Fruit fly (Drosophila melanogaster) whole organism, embryonic: ENCODE results near the gene CG8312.
A peak's percentile ranks its signal among the peaks of the same experiment; 100 is the strongest.

Source experiments
- Atf-2 ChIP-seq: fragments of 200-800 bp; sonication (Bioruptor generic); optimal IDR thresholded peaks from 2 replicates; lab custom pipeline; 2016; ENCODE audit warnings: missing biosample characterization, missing genetic modification characterization
- B-H2 ChIP-seq: fragments of 200-800 bp; sonication (Bioruptor generic); optimal IDR thresholded peaks from 2 replicates; lab custom pipeline; 2018; ENCODE audit warnings: missing biosample characterization, mild to moderate bottlenecking, missing genetic modification characterization
- BEAF-32 ChIP-seq: fragments of 200-800 bp; sonication (Bioruptor generic); optimal IDR thresholded peaks from 3 replicates; lab custom pipeline; 2017; ENCODE audit warnings: missing biosample characterization, missing genetic modification characterization, mild to moderate bottlenecking, moderate library complexity, missing genetic modification reagents
- CG10565 ChIP-seq: fragments of 200-800 bp; sonication (Bioruptor generic); optimal IDR thresholded peaks from 3 replicates; lab custom pipeline; 2016; ENCODE audit warnings: missing biosample characterization, mild to moderate bottlenecking, missing genetic modification characterization
- CG11093 ChIP-seq: fragments of 200-800 bp; sonication (Bioruptor generic); IDR thresholded peaks from 3 replicates; pipeline ENCODE4 v1.3.6; 2022; ENCODE audit warnings: missing biosample characterization, missing genetic modification characterization
- CG12155 ChIP-seq: fragments of 200-800 bp; sonication (Bioruptor generic); optimal IDR thresholded peaks from 3 replicates; lab custom pipeline; 2016; ENCODE audit warnings: missing biosample characterization, missing genetic modification characterization
- CG13296 ChIP-seq: fragments of 200-800 bp; sonication (Bioruptor generic); optimal IDR thresholded peaks from 3 replicates; lab custom pipeline; 2018; ENCODE audit warnings: missing biosample characterization, mild to moderate bottlenecking, missing genetic modification characterization
- CG14860 ChIP-seq: fragments of 200-800 bp; sonication (Bioruptor generic); IDR thresholded peaks from 3 replicates; pipeline ENCODE4 v1.3.6; 2022; ENCODE audit warnings: missing biosample characterization, missing genetic modification characterization; ENCODE audit not compliant: partially characterized antibody
- CG15479 ChIP-seq: fragments of 200-800 bp; sonication (Bioruptor generic); optimal IDR thresholded peaks from 3 replicates; lab custom pipeline; 2019; ENCODE audit warnings: missing biosample characterization, mild to moderate bottlenecking, missing genetic modification characterization, moderate library complexity
- CG2120 ChIP-seq: fragments of 200-800 bp; sonication (Bioruptor generic); optimal IDR thresholded peaks from 3 replicates; lab custom pipeline; 2016; ENCODE audit warnings: missing biosample characterization, missing genetic modification characterization
- CG2202 ChIP-seq: fragments of 200-800 bp; sonication (Bioruptor generic); optimal IDR thresholded peaks from 2 replicates; lab custom pipeline; 2018; ENCODE audit warnings: missing biosample characterization, mild to moderate bottlenecking, missing genetic modification characterization
- CG3281 ChIP-seq: fragments of 200-800 bp; sonication (Bioruptor generic); optimal IDR thresholded peaks from 3 replicates; lab custom pipeline; 2017; ENCODE audit warnings: missing biosample characterization, mild to moderate bottlenecking, missing genetic modification characterization
- CG3407 ChIP-seq: fragments of 200-800 bp; sonication (Bioruptor generic); optimal IDR thresholded peaks from 2 replicates; lab custom pipeline; 2018; ENCODE audit warnings: missing biosample characterization, mild to moderate bottlenecking, missing genetic modification characterization
- CG4360 ChIP-seq: fragments of 200-800 bp; sonication (Bioruptor generic); IDR thresholded peaks from 2 replicates; pipeline ENCODE4 v1.3.6; 2022; ENCODE audit warnings: missing biosample characterization, missing genetic modification characterization
- CG5180 ChIP-seq: fragments of 200-800 bp; sonication (Bioruptor generic); optimal IDR thresholded peaks from 3 replicates; lab custom pipeline; 2017; ENCODE audit warnings: missing biosample characterization, missing genetic modification characterization, mild to moderate bottlenecking, moderate library complexity, missing genetic modification reagents
- CG6175 ChIP-seq: fragments of 200-800 bp; sonication (Bioruptor generic); IDR thresholded peaks from 3 replicates; pipeline ENCODE4 v1.3.6; 2022; ENCODE audit warnings: missing biosample characterization, missing genetic modification characterization
- CG6683 ChIP-seq: fragments of 200-800 bp; sonication (Bioruptor generic); optimal IDR thresholded peaks from 2 replicates; lab custom pipeline; 2017; ENCODE audit warnings: missing biosample characterization, mild to moderate bottlenecking, missing genetic modification characterization, missing genetic modification reagents
- CG6765 ChIP-seq: fragments of 200-800 bp; sonication (Bioruptor generic); optimal IDR thresholded peaks from 3 replicates; lab custom pipeline; 2017; ENCODE audit warnings: missing biosample characterization, mild to moderate bottlenecking, missing genetic modification characterization
- CG8089 ChIP-seq: fragments of 200-800 bp; sonication (Bioruptor generic); optimal IDR thresholded peaks from 3 replicates; lab custom pipeline; 2016; ENCODE audit warnings: missing biosample characterization, missing genetic modification characterization
- CG8359 ChIP-seq: fragments of 200-800 bp; sonication (Bioruptor generic); optimal IDR thresholded peaks from 2 replicates; lab custom pipeline; 2017; ENCODE audit warnings: missing biosample characterization, mild to moderate bottlenecking, missing genetic modification characterization, borderline replicate concordance
- CHES-1-like ChIP-seq: fragments of 200-800 bp; sonication (Bioruptor generic); optimal IDR thresholded peaks from 2 replicates; lab custom pipeline; 2016; ENCODE audit warnings: missing biosample characterization, missing genetic modification characterization
- D19B ChIP-seq: fragments of 200-800 bp; sonication (Bioruptor generic); optimal IDR thresholded peaks from 2 replicates; lab custom pipeline; 2017; ENCODE audit warnings: missing biosample characterization, mild to moderate bottlenecking, missing genetic modification characterization
- Dip2 ChIP-seq: fragments of 200-800 bp; sonication (Bioruptor generic); IDR thresholded peaks from 2 replicates; pipeline ENCODE4 v1.3.6; 2022; ENCODE audit warnings: missing biosample characterization, missing genetic modification characterization
- Dp ChIP-seq: fragments of 200-800 bp; sonication (Bioruptor generic); optimal IDR thresholded peaks from 2 replicates; lab custom pipeline; 2018; ENCODE audit warnings: missing biosample characterization, mild to moderate bottlenecking, missing genetic modification characterization, moderate library complexity
- Dref ChIP-seq: fragments of 200-800 bp; sonication (Bioruptor generic); IDR thresholded peaks from 2 replicates; pipeline ENCODE4 v1.3.6; 2022; ENCODE audit warnings: missing biosample characterization, missing genetic modification characterization
- Drgx ChIP-seq: fragments of 200-800 bp; sonication (Bioruptor generic); IDR thresholded peaks from 2 replicates; pipeline ENCODE4 v1.3.6; 2022; ENCODE audit warnings: missing biosample characterization, missing genetic modification characterization
- E2f2 ChIP-seq: fragments of 200-800 bp; sonication (Bioruptor generic); IDR thresholded peaks from 2 replicates; pipeline ENCODE4 v1.3.6; 2022; ENCODE audit warnings: missing biosample characterization, missing genetic modification characterization
- HLH3B ChIP-seq: fragments of 200-800 bp; sonication (Bioruptor generic); IDR thresholded peaks from 2 replicates; pipeline ENCODE4 v1.3.6; 2022; ENCODE audit warnings: missing biosample characterization, missing genetic modification characterization
- HmgD ChIP-seq: fragments of 200-800 bp; sonication (Bioruptor generic); optimal IDR thresholded peaks from 3 replicates; lab custom pipeline; 2016; ENCODE audit warnings: missing biosample characterization, missing genetic modification characterization
- MESR4 ChIP-seq: fragments of 200-800 bp; sonication (Bioruptor generic); optimal IDR thresholded peaks from 2 replicates; lab custom pipeline; 2018; ENCODE audit warnings: missing biosample characterization, mild to moderate bottlenecking, missing genetic modification characterization, moderate library complexity
- Mrtf ChIP-seq: fragments of 200-800 bp; sonication (Bioruptor generic); IDR thresholded peaks from 3 replicates; pipeline ENCODE4 v1.3.6; 2022; ENCODE audit warnings: missing biosample characterization, missing genetic modification characterization
- Myb ChIP-seq: fragments of 200-800 bp; sonication (Bioruptor generic); optimal IDR thresholded peaks from 2 replicates; lab custom pipeline; 2016; ENCODE audit warnings: missing biosample characterization, missing genetic modification characterization
- NK7.1 ChIP-seq: fragments of 200-800 bp; sonication (Bioruptor generic); optimal IDR thresholded peaks from 3 replicates; lab custom pipeline; 2016; ENCODE audit warnings: missing biosample characterization, missing genetic modification characterization
- Nf-YC ChIP-seq: fragments of 200-800 bp; optimal IDR thresholded peaks from 3 replicates; lab custom pipeline; 2019; ENCODE audit warnings: missing biosample characterization, mild to moderate bottlenecking, missing genetic modification characterization, moderate library complexity
- Pdp1 ChIP-seq, 2 experiments: fragments of 200-800 bp; sonication (Bioruptor generic); optimal IDR thresholded peaks; 3 replicates each; lab custom pipeline; 2016; ENCODE audit warnings: missing biosample characterization in 2 of 2, missing genetic modification characterization in 2 of 2, mild to moderate bottlenecking in 1 of 2, moderate library complexity in 1 of 2
- Six4 ChIP-seq: fragments of 200-800 bp; sonication (Bioruptor generic); optimal IDR thresholded peaks from 2 replicates; lab custom pipeline; 2016; ENCODE audit warnings: missing biosample characterization, missing genetic modification characterization
- ase ChIP-seq: fragments of 200-800 bp; sonication (Bioruptor generic); IDR thresholded peaks from 3 replicates; pipeline ENCODE4 v1.3.6; 2022; ENCODE audit warnings: missing biosample characterization, missing genetic modification characterization
- bcd ChIP-seq: fragments of 200-800 bp; sonication (Bioruptor generic); optimal IDR thresholded peaks from 2 replicates; lab custom pipeline; 2017; ENCODE audit warnings: missing biosample characterization, mild to moderate bottlenecking, missing genetic modification characterization
- chn ChIP-seq: fragments of 200-800 bp; sonication (Bioruptor generic); optimal IDR thresholded peaks from 2 replicates; lab custom pipeline; 2016; ENCODE audit warnings: missing biosample characterization, missing genetic modification characterization
- dan ChIP-seq: fragments of 200-800 bp; sonication (Bioruptor generic); IDR thresholded peaks from 2 replicates; pipeline ENCODE4 v1.3.6; 2022; ENCODE audit warnings: missing biosample characterization, missing genetic modification characterization
- fu2 ChIP-seq: fragments of 200-800 bp; sonication (Bioruptor generic); optimal IDR thresholded peaks from 2 replicates; lab custom pipeline; 2016; ENCODE audit warnings: missing biosample characterization, missing genetic modification characterization
- gcm ChIP-seq: fragments of 200-800 bp; sonication (Bioruptor generic); optimal IDR thresholded peaks from 2 replicates; lab custom pipeline; 2019; ENCODE audit warnings: missing biosample characterization, mild to moderate bottlenecking, missing genetic modification characterization, moderate library complexity
- gro ChIP-seq: fragments of 200-800 bp; sonication (Bioruptor generic); optimal IDR thresholded peaks from 2 replicates; lab custom pipeline; 2016; ENCODE audit warnings: missing biosample characterization, missing genetic modification characterization
- h ChIP-seq: fragments of >200 bp; optimal IDR thresholded peaks from 2 replicates; lab custom pipeline; 2017
- ind ChIP-seq: fragments of 200-800 bp; sonication (Bioruptor generic); optimal IDR thresholded peaks from 3 replicates; lab custom pipeline; 2016; ENCODE audit warnings: missing biosample characterization, missing genetic modification characterization
- inv ChIP-seq: fragments of 200-800 bp; sonication (Bioruptor generic); IDR thresholded peaks from 2 replicates; pipeline ENCODE4 v1.3.6; 2022; ENCODE audit warnings: missing biosample characterization, missing genetic modification characterization; ENCODE audit not compliant: partially characterized antibody
- kay ChIP-seq: fragments of 200-800 bp; sonication (Bioruptor generic); optimal IDR thresholded peaks from 2 replicates; lab custom pipeline; 2016; ENCODE audit warnings: missing biosample characterization, missing genetic modification characterization
- pb ChIP-seq: fragments of 200-800 bp; sonication (Bioruptor generic); optimal IDR thresholded peaks from 3 replicates; lab custom pipeline; 2016; ENCODE audit warnings: missing biosample characterization, missing genetic modification characterization
- sqz ChIP-seq: fragments of 200-800 bp; sonication (Bioruptor generic); optimal IDR thresholded peaks from 3 replicates; lab custom pipeline; 2018; ENCODE audit warnings: missing biosample characterization, mild to moderate bottlenecking, missing genetic modification characterization
- tio ChIP-seq: fragments of 200-800 bp; sonication (Bioruptor generic); optimal IDR thresholded peaks from 2 replicates; lab custom pipeline; 2017; ENCODE audit warnings: missing biosample characterization, missing genetic modification characterization, inconsistent platforms
- usp ChIP-seq: fragments of >200 bp; optimal IDR thresholded peaks from 2 replicates; lab custom pipeline; 2017; ENCODE audit warnings: missing biosample characterization, missing genetic modification characterization

CG8312 gene

dm6 chr3R:9586663-9587248 is 4.4 kb upstream of the CG8312 start, which contains the start of gene P58IPK (continued):
- TF ChIP-seq Mrtf (GFP tag; lab: Robert Waterston, UW): peak; percentile 57; the same call in 1 of the 3 replicates
- TF ChIP-seq CG8089 (GFP tag; lab: Kevin White, UChicago): no peak
- TF ChIP-seq gcm (GFP tag; lab: Kevin White, UChicago): no peak
- peak; percentile 75 to 83 for TF ChIP-seq Pdp1 (GFP tag; optimal IDR thresholded peaks at IDR 0.05; lab: Kevin White, UChicago)
- peak; percentile 69 for TF ChIP-seq CHES-1-like (GFP tag; lab: Kevin White, UChicago)
- peak; percentile 78 for TF ChIP-seq CG12155 (GFP tag; lab: Kevin White, UChicago)
- no peak for TF ChIP-seq dan (GFP tag; lab: Robert Waterston, UW)
- peak; percentile 77 for TF ChIP-seq Dp (GFP tag; lab: Kevin White, UChicago)
- no peak for TF ChIP-seq Dip2 (GFP tag; lab: Robert Waterston, UW)
- peak; percentile 38 for TF ChIP-seq pb (GFP tag; lab: Kevin White, UChicago)
- no peak for TF ChIP-seq CG5180 (GFP tag; lab: Kevin White, UChicago)
- peak; percentile 66 for TF ChIP-seq chn (GFP tag; lab: Kevin White, UChicago)
- TF ChIP-seq CG3281 (GFP tag; lab: Kevin White, UChicago): peak; percentile 31
- TF ChIP-seq MESR4 (GFP tag; lab: Kevin White, UChicago): peak; percentile 83
- no peak for TF ChIP-seq CG6765
- TF ChIP-seq CG15479 (GFP tag; lab: Kevin White, UChicago): no peak
- peak; percentile 96 for TF ChIP-seq inv (GFP tag; lab: Robert Waterston, UW)
- peak; percentile 48 for TF ChIP-seq B-H2 (GFP tag; lab: Kevin White, UChicago)
- peak; percentile 56 for TF ChIP-seq Atf-2 (GFP tag; lab: Kevin White, UChicago)
- peak; percentile 62 for TF ChIP-seq HmgD (GFP tag; lab: Kevin White, UChicago)
- TF ChIP-seq ase (GFP tag; lab: Robert Waterston, UW): 0 out of 3 replicates have a peak, but pooled peaks have one; percentile 11
- TF ChIP-seq bcd (GFP tag; lab: Kevin White, UChicago): peak; percentile 58
- TF ChIP-seq h (lab: Kevin White, UChicago): no peak
- no peak for TF ChIP-seq CG10565 (GFP tag; lab: Kevin White, UChicago)
- TF ChIP-seq Six4 (GFP tag; lab: Kevin White, UChicago): no peak
- peak; percentile 87 for TF ChIP-seq CG2120
- no peak for TF ChIP-seq sqz
- peak; percentile 41 for TF ChIP-seq Nf-YC (tag; lab: Kevin White, UChicago)
- TF ChIP-seq fu2 (GFP tag; lab: Kevin White, UChicago): peak; percentile 56
- peak; percentile 16; the same call in 1 of the 2 replicates for TF ChIP-seq Drgx (GFP tag; lab: Robert Waterston, UW)
- TF ChIP-seq CG2202 (tag; lab: Kevin White, UChicago): no peak
- peak; percentile 28 for TF ChIP-seq CG13296 (GFP tag; lab: Kevin White, UChicago)
- peak; percentile 88 for TF ChIP-seq CG14860 (GFP tag; lab: Robert Waterston, UW)
- peak; percentile 94 for TF ChIP-seq Myb (GFP tag; lab: Kevin White, UChicago)
- peak; percentile 65 for TF ChIP-seq Dref
- no peak for TF ChIP-seq CG11093 (GFP tag; lab: Robert Waterston, UW)
- TF ChIP-seq tio (GFP tag; lab: Kevin White, UChicago): no peak
- peak; percentile 70 for TF ChIP-seq kay (GFP tag; lab: Kevin White, UChicago)
- TF ChIP-seq BEAF-32 (GFP tag; lab: Kevin White, UChicago): peak; percentile 99
- TF ChIP-seq CG4360 (GFP tag; lab: Robert Waterston, UW): no peak
- TF ChIP-seq CG3407 (GFP tag; lab: Kevin White, UChicago): no peak
- TF ChIP-seq D19B (GFP tag; lab: Kevin White, UChicago): no peak
- peak; percentile 72 for TF ChIP-seq ind (GFP tag; lab: Kevin White, UChicago)
- no peak for TF ChIP-seq usp
- no peak for TF ChIP-seq CG8359 (GFP tag; lab: Kevin White, UChicago)
- peak; percentile 80 for TF ChIP-seq E2f2 (GFP tag; lab: Robert Waterston, UW)
- peak; percentile 19 for TF ChIP-seq NK7.1 (GFP tag; lab: Kevin White, UChicago)
- TF ChIP-seq CG6175 (GFP tag; lab: Robert Waterston, UW): peak; percentile 64
- TF ChIP-seq HLH3B (GFP tag; lab: Robert Waterston, UW): peak; percentile 29; the same call in 1 of the 2 replicates
- TF ChIP-seq CG6683 (GFP tag; lab: Kevin White, UChicago): no peak
- peak; percentile 82 for TF ChIP-seq gro (GFP tag; lab: Kevin White, UChicago)
